Fruit fly (Drosophila melanogaster) whole organism, embryonic: Measurements from ENCODE around the gene Gga.
A peak's percentile ranks its signal among the peaks of the same experiment; 100 is the strongest.

Experiments used
- Atf3 ChIP-seq: fragments of 200-800 bp; sonication (Bioruptor generic); optimal IDR thresholded peaks from 3 replicates; lab custom pipeline; 2016; ENCODE audit warnings: missing biosample characterization, missing genetic modification characterization
- CG10565 ChIP-seq: fragments of 200-800 bp; sonication (Bioruptor generic); optimal IDR thresholded peaks from 3 replicates; lab custom pipeline; 2016; ENCODE audit warnings: missing biosample characterization, mild to moderate bottlenecking, missing genetic modification characterization
- CG12071 ChIP-seq: fragments of 200-800 bp; sonication (Bioruptor generic); optimal IDR thresholded peaks from 3 replicates; lab custom pipeline; 2018; ENCODE audit warnings: missing biosample characterization, mild to moderate bottlenecking, missing genetic modification characterization
- CG12659 ChIP-seq: fragments of 200-800 bp; sonication (Bioruptor generic); optimal IDR thresholded peaks from 3 replicates; lab custom pipeline; 2017; ENCODE audit warnings: mild to moderate bottlenecking, missing biosample characterization, missing genetic modification reagents, missing genetic modification characterization
- CG15011 ChIP-seq: fragments of 200-800 bp; sonication (Bioruptor generic); optimal IDR thresholded peaks from 3 replicates; lab custom pipeline; 2018; ENCODE audit warnings: missing biosample characterization, mild to moderate bottlenecking, missing genetic modification characterization
- CG1647 ChIP-seq: fragments of 200-800 bp; sonication (Bioruptor generic); optimal IDR thresholded peaks from 3 replicates; lab custom pipeline; 2016; ENCODE audit warnings: missing biosample characterization, missing genetic modification characterization
- CG2199 ChIP-seq: fragments of 200-800 bp; sonication (Bioruptor generic); IDR thresholded peaks from 3 replicates; pipeline ENCODE4 v1.3.6; 2022; ENCODE audit warnings: missing biosample characterization, missing genetic modification characterization
- CG2678 ChIP-seq: fragments of 200-800 bp; sonication (Bioruptor generic); optimal IDR thresholded peaks from 3 replicates; lab custom pipeline; 2019; ENCODE audit warnings: missing biosample characterization, mild to moderate bottlenecking, missing genetic modification characterization, moderate library complexity
- CG3995 ChIP-seq: fragments of 200-800 bp; sonication (Bioruptor generic); optimal IDR thresholded peaks from 3 replicates; lab custom pipeline; 2016; ENCODE audit warnings: missing biosample characterization, missing genetic modification characterization
- CG42726 ChIP-seq: fragments of 200-800 bp; sonication (Bioruptor generic); IDR thresholded peaks from 2 replicates; pipeline ENCODE4 v1.3.6; 2022; ENCODE audit warnings: missing biosample characterization, missing genetic modification characterization; ENCODE audit not compliant: partially characterized antibody
- CG43689 ChIP-seq: fragments of 200-800 bp; sonication (Bioruptor generic); IDR thresholded peaks from 2 replicates; pipeline ENCODE4 v1.3.6; 2022; ENCODE audit warnings: missing biosample characterization, missing genetic modification characterization
- CG4617 ChIP-seq: fragments of 200-800 bp; sonication (Bioruptor generic); optimal IDR thresholded peaks from 3 replicates; lab custom pipeline; 2016; ENCODE audit warnings: missing biosample characterization, missing genetic modification characterization, borderline replicate concordance
- CG5953 ChIP-seq: fragments of 200-800 bp; sonication (Bioruptor generic); IDR thresholded peaks from 2 replicates; pipeline ENCODE4 v1.3.6; 2022; ENCODE audit warnings: missing biosample characterization, missing genetic modification characterization
- CG6272 ChIP-seq: fragments of 200-800 bp; sonication (Bioruptor generic); IDR thresholded peaks from 2 replicates; pipeline ENCODE4 v1.3.6; 2022; ENCODE audit warnings: missing biosample characterization, missing genetic modification characterization
- CG6791 ChIP-seq: fragments of 200-800 bp; sonication (Bioruptor generic); IDR thresholded peaks from 3 replicates; pipeline ENCODE4 v1.3.6; 2022; ENCODE audit warnings: missing biosample characterization, missing genetic modification characterization; ENCODE audit not compliant: partially characterized antibody
- CG7556 ChIP-seq: fragments of 200-800 bp; sonication (Bioruptor generic); optimal IDR thresholded peaks from 2 replicates; lab custom pipeline; 2017; ENCODE audit warnings: missing biosample characterization, mild to moderate bottlenecking, missing genetic modification characterization
- CG7963 ChIP-seq: fragments of 200-800 bp; sonication (Bioruptor generic); IDR thresholded peaks from 3 replicates; pipeline ENCODE4 v1.3.6; 2022; ENCODE audit warnings: missing biosample characterization, missing genetic modification characterization; ENCODE audit not compliant: partially characterized antibody
- CG8281 ChIP-seq: fragments of 200-800 bp; sonication (Bioruptor generic); optimal IDR thresholded peaks from 2 replicates; lab custom pipeline; 2018; ENCODE audit warnings: missing biosample characterization, mild to moderate bottlenecking, missing genetic modification characterization, moderate library complexity
- CG8924 ChIP-seq: fragments of 200-800 bp; optimal IDR thresholded peaks from 3 replicates; lab custom pipeline; 2019; ENCODE audit warnings: missing biosample characterization, mild to moderate bottlenecking, missing genetic modification characterization, moderate library complexity
- CG9876 ChIP-seq: fragments of 200-800 bp; sonication (Bioruptor generic); optimal IDR thresholded peaks from 2 replicates; lab custom pipeline; 2016; ENCODE audit warnings: missing biosample characterization, missing genetic modification characterization
- CrebB ChIP-seq: fragments of 200-800 bp; sonication (Bioruptor generic); optimal IDR thresholded peaks from 3 replicates; lab custom pipeline; 2018; ENCODE audit warnings: missing biosample characterization, mild to moderate bottlenecking, missing genetic modification characterization
- Dad ChIP-seq: fragments of 200-800 bp; sonication (Bioruptor generic); optimal IDR thresholded peaks from 3 replicates; lab custom pipeline; 2016; ENCODE audit warnings: missing biosample characterization, missing genetic modification characterization
- Deaf1 ChIP-seq: fragments of 200-800 bp; optimal IDR thresholded peaks from 3 replicates; lab custom pipeline; 2019; ENCODE audit warnings: missing biosample characterization, mild to moderate bottlenecking, missing genetic modification characterization, moderate library complexity
- Fer2 ChIP-seq: fragments of 200-800 bp; sonication (Bioruptor generic); optimal IDR thresholded peaks from 2 replicates; lab custom pipeline; 2018; ENCODE audit warnings: missing biosample characterization, mild to moderate bottlenecking, missing genetic modification characterization, moderate library complexity
- Hsf ChIP-seq: fragments of 200-800 bp; sonication (Bioruptor generic); optimal IDR thresholded peaks from 3 replicates; lab custom pipeline; 2016; ENCODE audit warnings: missing biosample characterization, missing genetic modification characterization
- Meics ChIP-seq: fragments of 200-800 bp; sonication (Bioruptor generic); optimal IDR thresholded peaks from 2 replicates; lab custom pipeline; 2017; ENCODE audit warnings: missing biosample characterization, mild to moderate bottlenecking, missing genetic modification characterization
- NC2α ChIP-seq: fragments of 200-800 bp; sonication (Bioruptor generic); optimal IDR thresholded peaks from 2 replicates; lab custom pipeline; 2016; ENCODE audit warnings: missing biosample characterization, missing genetic modification characterization
- Neu2 ChIP-seq: fragments of 200-800 bp; sonication (Bioruptor generic); optimal IDR thresholded peaks from 3 replicates; lab custom pipeline; 2016; ENCODE audit warnings: missing biosample characterization, missing genetic modification characterization, borderline replicate concordance
- NfI ChIP-seq: fragments of 200-800 bp; sonication (Bioruptor generic); optimal IDR thresholded peaks from 3 replicates; lab custom pipeline; 2018; ENCODE audit warnings: missing biosample characterization, mild to moderate bottlenecking, missing genetic modification characterization, moderate library complexity
- Opbp ChIP-seq: fragments of 200-800 bp; sonication (Bioruptor generic); IDR thresholded peaks from 3 replicates; pipeline ENCODE4 v1.3.6; 2022; ENCODE audit warnings: missing biosample characterization, missing genetic modification characterization; ENCODE audit not compliant: partially characterized antibody
- Sin3A ChIP-seq: fragments of >200 bp; optimal IDR thresholded peaks from 2 replicates; lab custom pipeline; 2018
- ac ChIP-seq: fragments of 200-800 bp; sonication (Bioruptor generic); optimal IDR thresholded peaks from 3 replicates; lab custom pipeline; 2017; ENCODE audit warnings: missing biosample characterization, mild to moderate bottlenecking, missing genetic modification characterization
- amos ChIP-seq: fragments of 200-800 bp; sonication (Bioruptor generic); IDR thresholded peaks from 2 replicates; pipeline ENCODE4 v1.3.6; 2022; ENCODE audit warnings: missing biosample characterization, missing genetic modification characterization; ENCODE audit not compliant: partially characterized antibody
- br ChIP-seq: fragments of >200 bp; optimal IDR thresholded peaks from 2 replicates; lab custom pipeline; 2017
- exex ChIP-seq: fragments of 200-800 bp; sonication (Bioruptor generic); optimal IDR thresholded peaks from 4 replicates; lab custom pipeline; 2018; ENCODE audit warnings: missing biosample characterization, mild to moderate bottlenecking, missing genetic modification characterization, moderate library complexity
- fd64A ChIP-seq: fragments of 200-800 bp; sonication (Bioruptor generic); optimal IDR thresholded peaks from 3 replicates; lab custom pipeline; 2018; ENCODE audit warnings: missing biosample characterization, mild to moderate bottlenecking, missing genetic modification characterization
- gcm ChIP-seq: fragments of 200-800 bp; sonication (Bioruptor generic); optimal IDR thresholded peaks from 2 replicates; lab custom pipeline; 2019; ENCODE audit warnings: missing biosample characterization, mild to moderate bottlenecking, missing genetic modification characterization, moderate library complexity
- gfzf ChIP-seq: fragments of 200-800 bp; sonication (Bioruptor generic); optimal IDR thresholded peaks from 2 replicates; lab custom pipeline; 2016; ENCODE audit warnings: missing biosample characterization, mild to moderate bottlenecking, missing genetic modification characterization, moderate library complexity
- pros ChIP-seq: fragments of 200-800 bp; sonication (Bioruptor generic); optimal IDR thresholded peaks from 3 replicates; lab custom pipeline; 2019; ENCODE audit warnings: missing biosample characterization, mild to moderate bottlenecking, missing genetic modification characterization, moderate library complexity
- psq ChIP-seq: fragments of 200-800 bp; sonication (Bioruptor generic); optimal IDR thresholded peaks from 2 replicates; lab custom pipeline; 2017; ENCODE audit warnings: missing biosample characterization, missing genetic modification characterization
- schlank ChIP-seq: fragments of 200-800 bp; sonication (Bioruptor generic); optimal IDR thresholded peaks from 2 replicates; lab custom pipeline; 2018; ENCODE audit warnings: missing biosample characterization, mild to moderate bottlenecking, missing genetic modification characterization
- sens-2 ChIP-seq: fragments of 200-800 bp; sonication (Bioruptor generic); IDR thresholded peaks from 2 replicates; pipeline ENCODE4 v1.3.6; 2022; ENCODE audit warnings: missing biosample characterization, missing genetic modification characterization
- slbo ChIP-seq: fragments of 200-800 bp; sonication (Bioruptor generic); IDR thresholded peaks from 2 replicates; pipeline ENCODE4 v1.3.6; 2022; ENCODE audit warnings: missing biosample characterization, missing genetic modification characterization
- sqz ChIP-seq: fragments of 200-800 bp; sonication (Bioruptor generic); optimal IDR thresholded peaks from 3 replicates; lab custom pipeline; 2018; ENCODE audit warnings: missing biosample characterization, mild to moderate bottlenecking, missing genetic modification characterization
- toy ChIP-seq: fragments of 200-800 bp; sonication (Bioruptor generic); IDR thresholded peaks from 2 replicates; pipeline ENCODE4 v1.3.6; 2022; ENCODE audit warnings: missing biosample characterization, missing genetic modification characterization
- tup ChIP-seq: fragments of 200-800 bp; sonication (Bioruptor generic); optimal IDR thresholded peaks from 2 replicates; lab custom pipeline; 2016; ENCODE audit warnings: missing biosample characterization, mild to moderate bottlenecking, missing genetic modification characterization, moderate library complexity
- unpg ChIP-seq: fragments of 200-800 bp; sonication (Bioruptor generic); optimal IDR thresholded peaks from 3 replicates; lab custom pipeline; 2018; ENCODE audit warnings: missing biosample characterization, mild to moderate bottlenecking, missing genetic modification characterization, moderate library complexity
- wdn ChIP-seq: fragments of 200-800 bp; sonication (Bioruptor generic); IDR thresholded peaks from 2 replicates; pipeline ENCODE4 v1.3.6; 2022; ENCODE audit warnings: missing biosample characterization, missing genetic modification characterization
- z ChIP-seq: fragments of 200-800 bp; sonication (Bioruptor generic); IDR thresholded peaks from 3 replicates; pipeline ENCODE4 v1.3.6; 2022; ENCODE audit warnings: missing biosample characterization, missing genetic modification characterization
- zen2 ChIP-seq: fragments of 200-800 bp; sonication (Bioruptor generic); IDR thresholded peaks from 3 replicates; pipeline ENCODE4 v1.3.6; 2022; ENCODE audit warnings: missing biosample characterization, missing genetic modification characterization; ENCODE audit not compliant: partially characterized antibody
- zf30C ChIP-seq: fragments of 200-800 bp; sonication (Bioruptor generic); optimal IDR thresholded peaks from 3 replicates; lab custom pipeline; 2018; ENCODE audit warnings: missing biosample characterization, mild to moderate bottlenecking, missing genetic modification characterization

Gene Gga

dm6 chrX:9554346-9554808, 46.5 kb upstream of the Gga start, which contains the start of gene RpS28b (continued):
- TF ChIP-seq CG4617, result peak; percentile 57
- TF ChIP-seq schlank (tag; lab: Kevin White, UChicago), result peak; percentile 96
- TF ChIP-seq wdn, result peak; percentile 75
- TF ChIP-seq fd64A (GFP tag; lab: Kevin White, UChicago), result peak; percentile 91
- TF ChIP-seq exex (tag; lab: Kevin White, UChicago), result peak; percentile 43
- TF ChIP-seq CG12071 (GFP tag; lab: Kevin White, UChicago), result peak; percentile 95
- TF ChIP-seq Sin3A (lab: Kevin White, UChicago), result peak; percentile 35
- TF ChIP-seq CG43689 (GFP tag; lab: Robert Waterston, UW), result peak; percentile 87
- peak; percentile 62 for TF ChIP-seq CG2678 (tag; lab: Kevin White, UChicago)
- peak; percentile 89 for TF ChIP-seq sqz
- peak; percentile 84 for TF ChIP-seq CG15011 (GFP tag; lab: Kevin White, UChicago)
- peak; percentile 87 for TF ChIP-seq Dad (GFP tag; lab: Kevin White, UChicago)
- TF ChIP-seq gcm (GFP tag; lab: Kevin White, UChicago), result peak; percentile 76
- peak; percentile 77 for TF ChIP-seq CG7963 (GFP tag; lab: Robert Waterston, UW)
- TF ChIP-seq NfI (GFP tag; lab: Kevin White, UChicago), result peak; percentile 96
- TF ChIP-seq CG10565 (GFP tag; lab: Kevin White, UChicago), result peak; percentile 77
- TF ChIP-seq zf30C (GFP tag; lab: Kevin White, UChicago), result peak; percentile 61
- TF ChIP-seq ac (GFP tag; lab: Kevin White, UChicago), result peak; percentile 86
- TF ChIP-seq Meics (GFP tag; lab: Kevin White, UChicago), result peak; percentile 95
- peak; percentile 90 for TF ChIP-seq CG2199 (GFP tag; lab: Robert Waterston, UW)
- peak; percentile 84; the same call in 1 of the 2 replicates for TF ChIP-seq toy
- TF ChIP-seq CG8281 (tag; lab: Kevin White, UChicago), result peak; percentile 62
- 0 out of 3 replicates have a peak, but pooled peaks have one; percentile 59 for TF ChIP-seq z
- TF ChIP-seq CG1647, result peak; percentile 70
- peak; percentile 83 for TF ChIP-seq NC2α (GFP tag; lab: Kevin White, UChicago)
- TF ChIP-seq gfzf, result no peak
- peak; percentile 88 for TF ChIP-seq Hsf (GFP tag; lab: Kevin White, UChicago)
- TF ChIP-seq CG12659, result peak; percentile 93
- peak; percentile 92 for TF ChIP-seq sens-2
- TF ChIP-seq CG5953 (GFP tag; lab: Robert Waterston, UW), result peak; percentile 95
- peak; percentile 68 for TF ChIP-seq psq (GFP tag; lab: Kevin White, UChicago)
- TF ChIP-seq, all 482 proteins: peak for 436

dm6 chrX:9556397-9556796, 44.4 kb upstream of the Gga start, which contains the start of gene CG15317:
Gene CG15317 (minus strand): TSS chrX:9556544.
- no peak for TF ChIP-seq Deaf1 (tag; lab: Kevin White, UChicago)
- peak; percentile 78; the same call in 2 of the 3 replicates for TF ChIP-seq Opbp (GFP tag; lab: Robert Waterston, UW)
- TF ChIP-seq pros (GFP tag; lab: Kevin White, UChicago), result no peak
- peak; percentile 82 for TF ChIP-seq amos
- no peak for TF ChIP-seq Fer2
- TF ChIP-seq CG7556 (GFP tag; lab: Kevin White, UChicago), result no peak
- TF ChIP-seq Atf3 (GFP tag; lab: Kevin White, UChicago), result no peak
- TF ChIP-seq CG6791 (GFP tag; lab: Robert Waterston, UW), result peak; percentile 71
- TF ChIP-seq CG9876 (GFP tag; lab: Kevin White, UChicago), result no peak
- TF ChIP-seq Neu2 (GFP tag; lab: Kevin White, UChicago), result no peak
- TF ChIP-seq CG3995 (GFP tag; lab: Kevin White, UChicago), result no peak
- TF ChIP-seq unpg (GFP tag; lab: Kevin White, UChicago), result no peak
- no peak for TF ChIP-seq tup
- TF ChIP-seq zen2 (GFP tag; lab: Robert Waterston, UW), result peak; percentile 74
- TF ChIP-seq slbo (GFP tag; lab: Robert Waterston, UW), result peak; percentile 46; the same call in 1 of the 2 replicates
- TF ChIP-seq CrebB (tag; lab: Kevin White, UChicago), result no peak
- no peak for TF ChIP-seq CG8924
- no peak for TF ChIP-seq CG6272
- peak; percentile 65; the same call in 1 of the 2 replicates for TF ChIP-seq CG42726 (GFP tag; lab: Robert Waterston, UW)
- no peak for TF ChIP-seq br (lab: Kevin White, UChicago)
